Worm (Caenorhabditis elegans) whole organism, L1 larva: Measurements from ENCODE around the gene R166.3.

Experiments used
- C34B4.2 ChIP-seq: sonication (generic microtip); optimal IDR thresholded peaks from 2 replicates; lab custom pipeline; 2017; ENCODE audit warnings: mild to moderate bottlenecking, missing genetic modification characterization, missing compliant biosample characterization
- Y116A8C.19 ChIP-seq: sonication (generic microtip); optimal IDR thresholded peaks from 2 replicates; lab custom pipeline; 2016; ENCODE audit warnings: missing compliant biosample characterization, missing genetic modification characterization, borderline replicate concordance
- ama-1 ChIP-seq: fragments of 150-350 bp; optimal IDR thresholded peaks from 2 replicates; lab custom pipeline; 2014
- blmp-1 ChIP-seq: fragments of 150-350 bp; optimal IDR thresholded peaks from 2 replicates; lab custom pipeline; 2014; ENCODE audit warnings: missing biosample characterization, missing genetic modification characterization
- ceh-8 ChIP-seq: fragments of 200-800 bp; sonication (Bioruptor generic); optimal IDR thresholded peaks from 2 replicates; lab custom pipeline; 2018; ENCODE audit warnings: mild to moderate bottlenecking, missing genetic modification characterization, moderate library complexity, missing compliant biosample characterization
- ceh-82 ChIP-seq, 3 experiments: fragments of 150-350 bp in 1 of 3; sonication (generic microtip) in 2 of 3; optimal IDR thresholded peaks; 2 replicates each; lab custom pipeline; 2014 to 2017; ENCODE audit warnings: missing biosample characterization in 3 of 3, missing genetic modification characterization in 3 of 3
- ceh-88 ChIP-seq: fragments of 200-800 bp; sonication (Bioruptor generic); IDR thresholded peaks from 2 replicates; pipeline ENCODE4 v1.3.6; 2022; ENCODE audit warnings: missing genetic modification characterization, missing compliant biosample characterization
- ceh-90 ChIP-seq: sonication (generic microtip); optimal IDR thresholded peaks from 2 replicates; lab custom pipeline; 2016; ENCODE audit warnings: missing genetic modification characterization, missing compliant biosample characterization
- ces-1 ChIP-seq: fragments of 150-350 bp; optimal IDR thresholded peaks from 2 replicates; lab custom pipeline; 2014; ENCODE audit warnings: missing biosample characterization, missing genetic modification reagents, missing genetic modification characterization
- dpl-1 ChIP-seq, 3 experiments: fragments of 150-350 bp in 2 of 3; sonication (generic microtip) in 1 of 3; optimal IDR thresholded peaks; 2 replicates each; lab custom pipeline; 2014 to 2017; ENCODE audit warnings: missing biosample characterization in 3 of 3, missing genetic modification characterization in 3 of 3, missing genetic modification reagents in 3 of 3
- efl-1 ChIP-seq, 4 experiments: fragments of 150-350 bp; optimal IDR thresholded peaks in 3 of 4; peaks in 1 of 4; 1 replicate in 1 of 4; 2 replicates in 3 of 4; lab custom pipeline; 2014; ENCODE audit warnings: missing biosample characterization in 2 of 4, missing genetic modification characterization in 2 of 4, missing genetic modification reagents in 2 of 4
- efl-3 ChIP-seq: fragments of 200-800 bp; sonication (Bioruptor generic); optimal IDR thresholded peaks from 2 replicates; lab custom pipeline; 2018; ENCODE audit warnings: mild to moderate bottlenecking, missing genetic modification characterization, missing compliant biosample characterization
- egl-13 ChIP-seq: sonication (generic microtip); optimal IDR thresholded peaks from 2 replicates; lab custom pipeline; 2016; ENCODE audit warnings: missing genotype, missing genetic modification reagents, missing genetic modification characterization, missing compliant biosample characterization
- elt-2 ChIP-seq: sonication (generic microtip); optimal IDR thresholded peaks from 2 replicates; lab custom pipeline; 2016; ENCODE audit warnings: missing genetic modification characterization, mild to moderate bottlenecking, inconsistent platforms, missing compliant biosample characterization, missing genetic modification reagents
- fkh-4 ChIP-seq: sonication (generic microtip); optimal IDR thresholded peaks from 2 replicates; lab custom pipeline; 2016; ENCODE audit warnings: missing compliant biosample characterization, missing genetic modification characterization, borderline replicate concordance
- fkh-8 ChIP-seq: sonication (generic microtip); optimal IDR thresholded peaks from 2 replicates; lab custom pipeline; 2016; ENCODE audit warnings: mild to moderate bottlenecking, missing genetic modification characterization, missing compliant biosample characterization
- fos-1 ChIP-seq: fragments of 150-350 bp; optimal IDR thresholded peaks from 2 replicates; lab custom pipeline; 2014; ENCODE audit warnings: missing biosample characterization, missing genetic modification characterization
- grh-1 ChIP-seq: fragments of 200-800 bp; sonication (Bioruptor generic); IDR thresholded peaks from 2 replicates; pipeline ENCODE4 v1.3.6; 2022; ENCODE audit warnings: missing genetic modification reagents, missing genetic modification characterization, missing compliant biosample characterization
- hlh-4 ChIP-seq: sonication (generic microtip); optimal IDR thresholded peaks from 2 replicates; lab custom pipeline; 2016; ENCODE audit warnings: mild to moderate bottlenecking, missing genetic modification characterization, missing compliant biosample characterization
- hpl-2 ChIP-seq: fragments of 150-350 bp; optimal IDR thresholded peaks from 2 replicates; lab custom pipeline; 2014; ENCODE audit warnings: missing biosample characterization, missing genetic modification reagents, missing genetic modification characterization
- jun-1 ChIP-seq: fragments of 150-350 bp; optimal IDR thresholded peaks from 2 replicates; lab custom pipeline; 2014; ENCODE audit warnings: missing biosample characterization, missing genetic modification reagents, missing genetic modification characterization
- lin-35 ChIP-seq, 2 experiments: fragments of 150-350 bp; optimal IDR thresholded peaks; 2 replicates each; lab custom pipeline; 2014; ENCODE audit warnings: missing biosample characterization in 2 of 2, missing genetic modification characterization in 2 of 2, missing genetic modification reagents in 2 of 2
- lin-39 ChIP-seq: fragments of 150-350 bp; optimal IDR thresholded peaks from 2 replicates; lab custom pipeline; 2014; ENCODE audit warnings: missing biosample characterization, missing genetic modification reagents, missing genetic modification characterization
- lir-3 ChIP-seq: sonication (generic microtip); optimal IDR thresholded peaks from 2 replicates; lab custom pipeline; 2016; ENCODE audit warnings: mild to moderate bottlenecking, missing genetic modification characterization, moderate library complexity, missing compliant biosample characterization; ENCODE audit not compliant: poor library complexity
- lsy-2 ChIP-seq, 2 experiments: fragments of 150-350 bp; optimal IDR thresholded peaks; 2 replicates each; lab custom pipeline; 2014; ENCODE audit warnings: missing biosample characterization in 2 of 2, missing genetic modification characterization in 2 of 2
- mab-9 ChIP-seq: fragments of 200-800 bp; sonication (Bioruptor generic); IDR thresholded peaks from 2 replicates; pipeline ENCODE4 v1.3.6; 2022; ENCODE audit warnings: missing genetic modification reagents, missing genetic modification characterization, missing compliant biosample characterization
- mef-2 ChIP-seq: fragments of 150-350 bp; optimal IDR thresholded peaks from 2 replicates; lab custom pipeline; 2014; ENCODE audit warnings: missing biosample characterization, missing genetic modification characterization
- mep-1 ChIP-seq: fragments of 150-350 bp; optimal IDR thresholded peaks from 2 replicates; lab custom pipeline; 2014; ENCODE audit warnings: missing biosample characterization, missing genetic modification characterization
- nhr-19 ChIP-seq: fragments of 200-800 bp; sonication (Bioruptor generic); conservative IDR thresholded peaks from 2 replicates; pipeline ENCODE4 v1.3.6; 2022; ENCODE audit warnings: missing genetic modification characterization, missing compliant biosample characterization
- nhr-28 ChIP-seq: fragments of 150-350 bp; optimal IDR thresholded peaks from 2 replicates; lab custom pipeline; 2014; ENCODE audit warnings: missing biosample characterization, missing genetic modification characterization
- nhr-47 ChIP-seq: sonication (generic microtip); optimal IDR thresholded peaks from 2 replicates; lab custom pipeline; 2016; ENCODE audit warnings: mild to moderate bottlenecking, missing genetic modification characterization, moderate library complexity, missing compliant biosample characterization
- nhr-77 ChIP-seq: fragments of 150-350 bp; optimal IDR thresholded peaks from 2 replicates; lab custom pipeline; 2014; ENCODE audit warnings: missing biosample characterization, missing genetic modification characterization
- nhr-85 ChIP-seq: sonication (generic microtip); peaks from one replicate; lab custom pipeline; 2016; ENCODE audit warnings: missing genetic modification characterization, inconsistent platforms, missing compliant biosample characterization
- nhr-90 ChIP-seq: sonication (generic microtip); optimal IDR thresholded peaks from 2 replicates; lab custom pipeline; 2016; ENCODE audit warnings: mild to moderate bottlenecking, missing genetic modification characterization, missing compliant biosample characterization; ENCODE audit not compliant: poor library complexity
- pag-3 ChIP-seq: sonication (generic microtip); optimal IDR thresholded peaks from 2 replicates; lab custom pipeline; 2017; ENCODE audit warnings: missing genetic modification characterization, mild to moderate bottlenecking, missing compliant biosample characterization, antibody characterized with exemption, borderline replicate concordance; ENCODE audit not compliant: insufficient read depth
- pax-3 ChIP-seq: fragments of 200-800 bp; sonication (Bioruptor generic); optimal IDR thresholded peaks from 2 replicates; lab custom pipeline; 2018; ENCODE audit warnings: mild to moderate bottlenecking, missing genetic modification characterization, moderate library complexity, missing compliant biosample characterization
- rnt-1 ChIP-seq: sonication (generic microtip); optimal IDR thresholded peaks from 2 replicates; lab custom pipeline; 2016; ENCODE audit warnings: mild to moderate bottlenecking, missing genetic modification characterization, moderate library complexity, missing compliant biosample characterization
- snpc-4 ChIP-seq: fragments of 150-350 bp; optimal IDR thresholded peaks from 2 replicates; lab custom pipeline; 2014; ENCODE audit warnings: missing biosample characterization, missing genetic modification characterization
- snu-23 ChIP-seq: sonication (generic microtip); optimal IDR thresholded peaks from 2 replicates; lab custom pipeline; 2016; ENCODE audit warnings: missing genetic modification characterization, missing compliant biosample characterization
- sox-4 ChIP-seq: sonication (generic microtip); optimal IDR thresholded peaks from 2 replicates; lab custom pipeline; 2016; ENCODE audit warnings: missing genetic modification characterization, missing compliant biosample characterization
- unc-130 ChIP-seq: fragments of 150-350 bp; optimal IDR thresholded peaks from 2 replicates; lab custom pipeline; 2017; ENCODE audit warnings: missing biosample characterization, missing genetic modification characterization, inconsistent platforms
- unc-30 ChIP-seq: sonication (generic microtip); optimal IDR thresholded peaks from 2 replicates; lab custom pipeline; 2017; ENCODE audit warnings: missing biosample characterization, missing genetic modification characterization
- unc-98 ChIP-seq: fragments of 200-800 bp; sonication (Bioruptor generic); IDR thresholded peaks from 2 replicates; pipeline ENCODE4 v1.3.6; 2022; ENCODE audit warnings: missing genetic modification characterization, missing compliant biosample characterization
- zip-4 ChIP-seq: fragments of 200-800 bp; sonication (Bioruptor generic); optimal IDR thresholded peaks from 2 replicates; lab custom pipeline; 2018; ENCODE audit warnings: mild to moderate bottlenecking, missing genetic modification characterization, moderate library complexity, missing compliant biosample characterization
- ztf-11 ChIP-seq, 2 experiments: sonication (generic microtip); optimal IDR thresholded peaks; 2 replicates each; lab custom pipeline; 2016 to 2017; ENCODE audit warnings: missing genetic modification characterization in 2 of 2, missing biosample characterization in 1 of 2, missing compliant biosample characterization in 1 of 2

R166.3 gene

ce11 chrII:10557206-10557574 is 18.1 kb upstream of the R166.3 start (continued):
- peak; percentile 45 for TF ChIP-seq lir-3 (tag; lab: Kevin White, UChicago)
- TF ChIP-seq nhr-77 (tag; lab: Kevin White, UChicago): no peak
- peak; percentile 41 for TF ChIP-seq nhr-47 (tag; lab: Kevin White, UChicago)
- peak; percentile 78 for TF ChIP-seq snu-23 (GFP tag; lab: Kevin White, UChicago)
- TF ChIP-seq nhr-19: peak; percentile 75
- TF ChIP-seq zip-4 (GFP tag; lab: Kevin White, UChicago): no peak
- peak; percentile 41 to 67 for TF ChIP-seq lsy-2 (tag; optimal IDR thresholded peaks at IDR 0.05; lab: Kevin White, UChicago)
- peak; percentile 97 for TF ChIP-seq nhr-85 (tag; lab: Kevin White, UChicago)
- peak; percentile 15 for TF ChIP-seq fos-1 (tag; lab: Kevin White, UChicago)
- TF ChIP-seq unc-30: no peak
- TF ChIP-seq mep-1 (tag; lab: Kevin White, UChicago): peak; percentile 88
- no peak for TF ChIP-seq mef-2 (tag; lab: Kevin White, UChicago)
- peak; percentile 79 for TF ChIP-seq blmp-1 (tag; lab: Kevin White, UChicago)

ce11 chrII:10556550-10557205 is 17.5 kb upstream of the R166.3 start:
- TF ChIP-seq elt-2: no peak
- TF ChIP-seq lsy-2 (tag; optimal IDR thresholded peaks at IDR 0.05; lab: Kevin White, UChicago): peak in 1 of 2 experiments; percentile 27
- no peak for TF ChIP-seq ama-1 (lab: Kevin White, UChicago)
- peak; percentile 12 for TF ChIP-seq jun-1 (tag; lab: Kevin White, UChicago)
- peak in 1 of 2 experiments; percentile 5 for TF ChIP-seq efl-1 (optimal IDR thresholded peaks at IDR 0.05; lab: Kevin White, UChicago)
- peak in 1 of 2 experiments; percentile 91 for TF ChIP-seq efl-1 (GFP tag; optimal IDR thresholded peaks at IDR 0.05 in 1 of 2; lab: Kevin White, UChicago)
- TF ChIP-seq rnt-1 (tag; lab: Kevin White, UChicago): peak; percentile 22

ce11 chrII:10555484-10556075 is 16.4 kb upstream of the R166.3 start:
- TF ChIP-seq hpl-2 (GFP tag; lab: Kevin White, UChicago): no peak
- TF ChIP-seq unc-98 (GFP tag; lab: Robert Waterston, UW): no peak
- TF ChIP-seq pag-3: no peak
- TF ChIP-seq Y116A8C.19 (tag; lab: Kevin White, UChicago): no peak
- no peak for TF ChIP-seq nhr-28 (tag; lab: Kevin White, UChicago)
- TF ChIP-seq snpc-4 (tag; lab: Kevin White, UChicago): peak; percentile 25
- no peak for TF ChIP-seq sox-4 (tag; lab: Kevin White, UChicago)
- TF ChIP-seq lin-35 (GFP tag; optimal IDR thresholded peaks at IDR 0.05; lab: Kevin White, UChicago): peak; percentile 25 to 73
- TF ChIP-seq egl-13 (tag; lab: Kevin White, UChicago): no peak
- peak; percentile 16 to 47 (median 18) for TF ChIP-seq dpl-1 (GFP tag; optimal IDR thresholded peaks at IDR 0.05; lab: Kevin White, UChicago)
- peak; percentile 40 to 56 for TF ChIP-seq efl-1 (optimal IDR thresholded peaks at IDR 0.05; lab: Kevin White, UChicago)
- peak in 1 of 2 experiments; percentile 93 for TF ChIP-seq efl-1 (GFP tag; optimal IDR thresholded peaks at IDR 0.05 in 1 of 2; lab: Kevin White, UChicago)
- peak; percentile 85 for TF ChIP-seq blmp-1 (tag; lab: Kevin White, UChicago)
- no peak for TF ChIP-seq hlh-4
- TF ChIP-seq grh-1: 0 out of 2 replicates have a peak, but pooled peaks have one; percentile 37
- TF ChIP-seq C34B4.2 (tag; lab: Kevin White, UChicago): no peak
- TF ChIP-seq ceh-82 (tag; optimal IDR thresholded peaks at IDR 0.05; lab: Kevin White, UChicago): peak in 1 of 3 experiments; percentile 17
- TF ChIP-seq ztf-11 (tag; optimal IDR thresholded peaks at IDR 0.05; lab: Kevin White, UChicago): peak in 1 of 2 experiments; percentile 2
- no peak for TF ChIP-seq fkh-8
- TF ChIP-seq ceh-8 (GFP tag; lab: Kevin White, UChicago): no peak
- no peak for TF ChIP-seq ces-1 (GFP tag; lab: Kevin White, UChicago)
- TF ChIP-seq ceh-90 (tag; lab: Kevin White, UChicago): no peak
- peak; percentile 97 for TF ChIP-seq nhr-85 (tag; lab: Kevin White, UChicago)
- peak; percentile 22 for TF ChIP-seq lin-39 (tag; lab: Kevin White, UChicago)
- no peak for TF ChIP-seq mab-9 (GFP tag; lab: Robert Waterston, UW)
- peak; percentile 65 for TF ChIP-seq unc-130 (tag; lab: Kevin White, UChicago)
- TF ChIP-seq pax-3: no peak
- TF ChIP-seq ceh-88 (GFP tag; lab: Robert Waterston, UW): peak; percentile 27; the same call in 1 of the 2 replicates
- no peak for TF ChIP-seq efl-3 (GFP tag; lab: Kevin White, UChicago)
- TF ChIP-seq fkh-4 (tag; lab: Kevin White, UChicago): peak; percentile 47
- TF ChIP-seq lsy-2 (tag; optimal IDR thresholded peaks at IDR 0.05; lab: Kevin White, UChicago): peak; percentile 44 to 68
- peak; percentile 84 for TF ChIP-seq nhr-90
